Worm (Caenorhabditis elegans) whole organism, young adult: ENCODE results near the gene T16G12.8.

Experiments used
- B0336.3 ChIP-seq: fragments of 200-800 bp; sonication (Bioruptor generic); IDR thresholded peaks from 2 replicates; pipeline ENCODE4 v1.3.6; 2022; ENCODE audit warnings: missing genetic modification characterization, missing compliant biosample characterization
- C06A6.2 ChIP-seq: fragments of 200-800 bp; sonication (Bioruptor generic); conservative IDR thresholded peaks from 2 replicates; pipeline ENCODE4 v1.3.6; 2022; ENCODE audit warnings: missing genetic modification characterization, missing compliant biosample characterization
- F10E7.11 ChIP-seq: sonication (generic microtip); optimal IDR thresholded peaks from 2 replicates; lab custom pipeline; 2017; ENCODE audit warnings: mild to moderate bottlenecking, missing genetic modification characterization, moderate library complexity, missing compliant biosample characterization
- F37B4.10 ChIP-seq: fragments of 200-800 bp; sonication (Bioruptor generic); IDR thresholded peaks from 2 replicates; pipeline ENCODE4 v1.3.6; 2022; ENCODE audit warnings: missing genetic modification characterization, missing compliant biosample characterization
- F57A8.1 ChIP-seq: fragments of 200-800 bp; sonication (Bioruptor generic); optimal IDR thresholded peaks from 2 replicates; lab custom pipeline; 2018; ENCODE audit warnings: mild to moderate bottlenecking, missing genetic modification characterization, moderate library complexity, missing compliant biosample characterization
- K12H6.12 ChIP-seq: fragments of 200-800 bp; sonication (Bioruptor generic); optimal IDR thresholded peaks from 2 replicates; lab custom pipeline; 2018; ENCODE audit warnings: mild to moderate bottlenecking, missing genetic modification characterization, missing compliant biosample characterization
- ZK185.1 ChIP-seq: sonication (generic microtip); optimal IDR thresholded peaks from 2 replicates; lab custom pipeline; 2016; ENCODE audit warnings: mild to moderate bottlenecking, missing genetic modification characterization, missing compliant biosample characterization; ENCODE audit not compliant: poor library complexity, severe bottlenecking
- ama-1 ChIP-seq, 3 experiments: fragments of 150-350 bp in 1 of 3; sonication (generic microtip) in 2 of 3; optimal IDR thresholded peaks; 2 replicates each; lab custom pipeline; 2014 to 2018; ENCODE audit warnings: missing biosample characterization in 2 of 3, missing genetic modification characterization in 2 of 3, missing genetic modification reagents in 2 of 3
- bed-1 ChIP-seq: fragments of 200-800 bp; sonication (Bioruptor generic); IDR thresholded peaks from 2 replicates; pipeline ENCODE4 v1.3.6; 2022; ENCODE audit warnings: missing genetic modification reagents, missing genetic modification characterization, missing compliant biosample characterization
- ceh-79 ChIP-seq: sonication (generic microtip); optimal IDR thresholded peaks from 2 replicates; lab custom pipeline; 2017; ENCODE audit warnings: mild to moderate bottlenecking, missing genetic modification characterization, missing compliant biosample characterization
- ceh-91 ChIP-seq: fragments of 200-800 bp; sonication (Bioruptor generic); IDR thresholded peaks from 2 replicates; pipeline ENCODE4 v1.3.6; 2022; ENCODE audit warnings: missing genetic modification reagents, missing genetic modification characterization, missing compliant biosample characterization
- efl-1 ChIP-seq: fragments of 150-350 bp; optimal IDR thresholded peaks from 2 replicates; lab custom pipeline; 2014; ENCODE audit warnings: missing biosample characterization, missing genetic modification reagents, missing genetic modification characterization
- egl-18 ChIP-seq: fragments of 200-800 bp; sonication (Bioruptor generic); IDR thresholded peaks from 2 replicates; pipeline ENCODE4 v1.3.6; 2022; ENCODE audit warnings: missing genetic modification reagents, missing genetic modification characterization, missing compliant biosample characterization
- ets-4 ChIP-seq: fragments of 200-800 bp; sonication (Bioruptor generic); optimal IDR thresholded peaks from 2 replicates; lab custom pipeline; 2018; ENCODE audit warnings: mild to moderate bottlenecking, missing genetic modification characterization, missing compliant biosample characterization
- gei-17 ChIP-seq: fragments of 200-800 bp; sonication (Bioruptor generic); optimal IDR thresholded peaks from 2 replicates; lab custom pipeline; 2018; ENCODE audit warnings: mild to moderate bottlenecking, missing genetic modification characterization, missing compliant biosample characterization
- him-1 ChIP-seq: sonication (generic microtip); optimal IDR thresholded peaks from 2 replicates; lab custom pipeline; 2016; ENCODE audit warnings: missing genotype, missing genetic modification reagents, missing genetic modification characterization, missing compliant biosample characterization
- lag-1 ChIP-seq: fragments of 200-800 bp; sonication (Bioruptor generic); IDR thresholded peaks from 2 replicates; pipeline ENCODE4 v1.3.6; 2022; ENCODE audit warnings: missing genetic modification reagents, missing genetic modification characterization, missing compliant biosample characterization
- let-607 ChIP-seq, 2 experiments: fragments of 200-800 bp in 1 of 2; sonication (Bioruptor generic) in 1 of 2; sonication (generic microtip) in 1 of 2; optimal IDR thresholded peaks; 2 replicates each; lab custom pipeline; 2016 to 2018; ENCODE audit warnings: mild to moderate bottlenecking in 2 of 2, missing compliant biosample characterization in 2 of 2, missing genetic modification characterization in 2 of 2, moderate library complexity in 2 of 2, missing genotype in 1 of 2
- lin-54 ChIP-seq: fragments of 200-800 bp; sonication (Bioruptor generic); optimal IDR thresholded peaks from 2 replicates; lab custom pipeline; 2018; ENCODE audit warnings: mild to moderate bottlenecking, missing genetic modification characterization, missing compliant biosample characterization
- lsy-27 ChIP-seq: sonication (generic microtip); optimal IDR thresholded peaks from 2 replicates; lab custom pipeline; 2017; ENCODE audit warnings: missing genetic modification characterization, mild to moderate bottlenecking, missing compliant biosample characterization, antibody characterized with exemption, missing genotype, borderline replicate concordance; ENCODE audit not compliant: insufficient read depth
- mel-28 ChIP-seq: sonication (generic microtip); optimal IDR thresholded peaks from 2 replicates; lab custom pipeline; 2016; ENCODE audit warnings: borderline replicate concordance, mild to moderate bottlenecking, missing genetic modification characterization, missing compliant biosample characterization
- mes-4 ChIP-seq: sonication (generic microtip); optimal IDR thresholded peaks from 2 replicates; lab custom pipeline; 2016; ENCODE audit warnings: missing genotype, missing genetic modification characterization, missing compliant biosample characterization
- mxl-1 ChIP-seq: sonication (generic microtip); optimal IDR thresholded peaks from 2 replicates; lab custom pipeline; 2016; ENCODE audit warnings: missing genetic modification characterization, missing compliant biosample characterization
- nhr-120 ChIP-seq: fragments of 200-800 bp; sonication (Bioruptor generic); IDR thresholded peaks from 2 replicates; pipeline ENCODE4 v1.3.6; 2022; ENCODE audit warnings: missing genetic modification characterization, missing compliant biosample characterization
- nhr-80 ChIP-seq: sonication (generic microtip); optimal IDR thresholded peaks from 2 replicates; lab custom pipeline; 2016; ENCODE audit warnings: missing genetic modification characterization, missing compliant biosample characterization
- repo-1 ChIP-seq: sonication (generic microtip); optimal IDR thresholded peaks from 2 replicates; lab custom pipeline; 2017; ENCODE audit warnings: mild to moderate bottlenecking, missing genetic modification characterization, missing compliant biosample characterization
- sdz-38 ChIP-seq: sonication (generic microtip); optimal IDR thresholded peaks from 2 replicates; lab custom pipeline; 2016; ENCODE audit warnings: missing genotype, missing genetic modification characterization, missing compliant biosample characterization
- tlf-1 ChIP-seq: fragments of 200-800 bp; sonication (Bioruptor generic); optimal IDR thresholded peaks from 2 replicates; lab custom pipeline; 2018; ENCODE audit warnings: mild to moderate bottlenecking, missing genetic modification characterization, missing compliant biosample characterization
- unc-130 ChIP-seq: sonication (generic microtip); optimal IDR thresholded peaks from 2 replicates; lab custom pipeline; 2016; ENCODE audit warnings: missing genetic modification reagents, missing genetic modification characterization, missing compliant biosample characterization
- zim-3 ChIP-seq: sonication (generic microtip); optimal IDR thresholded peaks from 2 replicates; lab custom pipeline; 2017; ENCODE audit warnings: mild to moderate bottlenecking, missing genetic modification characterization, moderate library complexity, missing compliant biosample characterization
- ztf-22 ChIP-seq: fragments of 200-800 bp; sonication (Bioruptor generic); optimal IDR thresholded peaks from 2 replicates; lab custom pipeline; 2018; ENCODE audit warnings: mild to moderate bottlenecking, missing genetic modification characterization, moderate library complexity, missing compliant biosample characterization
- ztf-25 ChIP-seq: fragments of 200-800 bp; sonication (Bioruptor generic); IDR thresholded peaks from 2 replicates; pipeline ENCODE4 v1.3.6; 2022; ENCODE audit warnings: missing genetic modification reagents, missing genetic modification characterization, missing compliant biosample characterization

The T16G12.8 gene

DNA sequence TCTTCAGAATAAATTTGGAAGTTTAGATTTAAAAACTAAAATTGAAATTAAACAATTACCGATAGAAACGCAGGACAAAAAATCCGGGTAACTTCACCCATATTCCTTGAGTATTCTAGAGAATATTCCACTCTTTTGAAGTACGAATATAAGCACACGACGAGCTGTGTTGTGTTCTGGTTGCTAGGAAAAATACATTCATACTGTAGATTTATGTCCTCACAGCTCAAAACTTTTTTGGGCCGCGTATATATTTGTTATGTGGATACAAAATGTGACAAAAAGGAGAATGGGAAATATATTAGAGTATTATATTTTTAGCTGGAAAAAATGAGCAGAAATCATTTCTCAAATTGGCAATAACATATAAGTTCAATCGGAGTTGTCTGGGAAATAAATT is 25.9 kb upstream of the T16G12.8 start, which contains the start of gene M04D8.5:
M04D8.5 (minus strand) TSS at position 101 of the 400 bp plus-strand sequence.
- TF ChIP-seq lsy-27 (tag; lab: Kevin White, UChicago) (no peak), mes-4 (no peak)

DNA sequence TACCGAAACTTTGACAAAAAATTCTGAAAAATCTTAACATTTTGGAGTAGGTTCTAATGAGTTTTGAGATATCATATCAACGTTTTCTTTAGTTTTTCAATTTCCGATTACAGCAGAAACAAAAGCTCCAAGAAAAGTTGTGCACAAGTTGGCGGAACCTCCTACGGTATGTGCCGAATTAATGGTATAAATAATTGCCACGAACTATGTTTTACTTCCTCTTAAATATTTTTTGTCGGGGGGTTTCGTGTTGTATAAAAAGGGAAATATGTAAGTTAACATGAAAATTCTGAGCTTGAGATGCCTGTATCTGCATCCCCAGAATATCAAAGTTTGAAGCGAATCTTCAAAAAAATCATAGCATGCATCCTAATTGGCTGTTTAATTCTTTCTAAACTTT is 25.2 kb upstream of the T16G12.8 start, which contains the start of gene M04D8.8:
M04D8.8 (plus strand) TSS at position 301 of the 400 bp plus-strand sequence.
- TF ChIP-seq sdz-38 (tag; lab: Kevin White, UChicago) (no peak), ama-1 (optimal IDR thresholded peaks at IDR 0.05; lab: Kevin White, UChicago) (no peak), ama-1 (GFP tag; optimal IDR thresholded peaks at IDR 0.05; lab: Kevin White, UChicago) (no peak), C06A6.2 (GFP tag; lab: Robert Waterston, UW) (no peak), gei-17 (GFP tag; lab: Kevin White, UChicago) (no peak)

DNA sequence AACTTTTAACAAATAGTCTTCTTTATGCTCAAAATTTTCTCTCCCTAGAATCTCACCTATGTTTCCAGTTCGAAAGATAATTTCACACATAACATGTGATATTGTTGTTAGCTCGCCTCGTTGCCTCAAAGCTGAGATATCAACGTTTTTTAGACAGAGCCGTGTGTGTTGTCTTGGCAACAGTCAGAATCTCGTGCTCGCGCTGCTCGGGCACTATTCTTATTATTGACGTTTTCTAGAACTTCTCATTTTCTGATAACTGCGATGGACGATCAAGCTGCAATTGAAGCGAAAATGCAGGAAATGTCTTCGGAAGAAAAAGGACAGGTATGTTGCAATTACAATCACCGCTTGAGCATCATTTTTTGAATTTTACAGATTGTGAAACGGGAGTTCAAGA is 23.3 kb upstream of the T16G12.8 start, which contains the start of gene xbx-3:
xbx-3 (plus strand) TSS at position 163 of the 400 bp plus-strand sequence.
- no peak for TF ChIP-seq egl-18
- no peak for TF ChIP-seq F57A8.1 (GFP tag; lab: Kevin White, UChicago)
- no peak for TF ChIP-seq repo-1 (tag; lab: Kevin White, UChicago)
- no peak for TF ChIP-seq F37B4.10 (GFP tag; lab: Robert Waterston, UW)
- TF ChIP-seq ceh-79 (tag; lab: Kevin White, UChicago): no peak
- TF ChIP-seq zim-3: no peak
- no peak for TF ChIP-seq B0336.3 (GFP tag; lab: Robert Waterston, UW)
- TF ChIP-seq K12H6.12 (tag; lab: Kevin White, UChicago): no peak
- no peak for TF ChIP-seq lag-1
- TF ChIP-seq ets-4: no peak
- TF ChIP-seq ceh-91 (GFP tag; lab: Robert Waterston, UW): no peak

DNA sequence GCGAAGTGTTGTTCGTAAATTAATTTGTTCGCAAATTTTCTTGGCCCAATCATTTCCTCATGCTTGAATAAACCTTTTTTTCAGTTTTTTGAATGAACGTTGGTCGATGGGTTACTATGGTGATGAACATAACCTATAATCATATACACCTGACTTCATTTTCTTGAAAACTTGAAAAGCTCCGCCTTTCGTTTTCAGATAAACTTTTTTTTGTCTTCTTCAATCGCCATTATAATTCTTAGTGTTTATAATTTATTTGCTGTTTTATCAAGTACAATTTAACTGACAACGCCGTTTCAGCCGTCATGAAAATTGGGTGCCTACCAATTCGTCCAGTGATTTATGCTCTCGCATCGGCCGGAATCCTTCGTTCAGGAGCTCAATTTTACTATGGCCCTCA is 22.0 kb upstream of the T16G12.8 start, which contains the start of gene M04D8.7:
M04D8.7 (plus strand) TSS at position 301 of the 400 bp plus-strand sequence.
- TF ChIP-seq ZK185.1 (no peak), ztf-22 (GFP tag; lab: Kevin White, UChicago) (no peak), nhr-120 (GFP tag; lab: Robert Waterston, UW) (no peak), efl-1 (no peak), lin-54 (GFP tag; lab: Kevin White, UChicago) (no peak), let-607 (tag; optimal IDR thresholded peaks at IDR 0.05; lab: Kevin White, UChicago) (no peak), ets-4 (no peak)

DNA sequence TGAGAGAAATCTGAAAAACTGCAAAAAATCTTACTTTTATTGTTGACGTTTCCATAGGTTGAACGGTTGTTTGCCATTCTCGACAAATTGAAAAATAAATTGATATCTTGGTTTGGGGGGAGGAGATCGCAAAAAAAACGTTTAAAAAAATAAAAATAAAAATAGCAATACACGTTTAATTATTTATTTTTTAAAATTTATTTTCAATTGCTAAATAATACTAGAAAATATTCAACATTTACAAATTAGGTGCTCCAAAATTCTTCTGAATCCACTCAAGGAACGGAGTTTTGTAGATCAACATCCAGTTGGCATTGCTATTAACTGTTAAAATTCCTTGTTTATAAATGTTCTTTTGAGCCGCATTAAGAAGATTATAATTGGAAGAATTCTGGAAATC is 19.1 kb upstream of the T16G12.8 start, which contains the start of gene T16G12.7:
T16G12.7 (minus strand) TSS at position 101 of the 400 bp plus-strand sequence.
- TF ChIP-seq mes-4 (no peak), F10E7.11 (tag; lab: Kevin White, UChicago) (no peak), bed-1 (GFP tag; lab: Robert Waterston, UW) (no peak), mxl-1 (tag; lab: Kevin White, UChicago) (no peak), unc-130 (no peak), him-1 (no peak), ztf-25 (GFP tag; lab: Robert Waterston, UW) (no peak), tlf-1 (GFP tag; lab: Kevin White, UChicago) (no peak)

DNA sequence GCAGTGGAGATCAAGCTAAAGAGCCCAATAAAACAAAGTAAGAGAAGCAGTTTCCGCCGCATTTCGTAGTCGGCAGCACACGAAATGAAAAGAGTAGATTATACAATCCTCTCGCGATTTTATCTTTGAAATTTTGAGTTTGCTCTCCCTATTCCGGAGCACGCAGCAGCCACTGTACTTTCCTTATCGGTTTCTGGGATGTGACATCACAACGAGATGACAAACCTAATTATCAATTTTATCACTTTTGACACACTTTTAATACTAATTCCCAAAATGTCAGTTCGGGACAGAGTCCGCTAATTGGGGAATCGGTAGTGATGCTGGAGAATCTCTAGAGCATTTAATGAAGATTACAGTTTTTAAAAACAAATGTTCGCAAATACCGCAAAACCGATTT is 9.4 kb upstream of the T16G12.8 start, which contains the start of gene T16G12.1:
T16G12.1 (minus strand) TSS at position 176 of the 400 bp plus-strand sequence.
- TF ChIP-seq mel-28 (tag; lab: Kevin White, UChicago) (no peak), nhr-80 (tag; lab: Kevin White, UChicago) (peak; percentile 68)
